Worm (Caenorhabditis elegans): ENCODE results near the gene B0393.7.

The B0393.7 gene

ce11 chrIII:4754001-4754561 lies 23.8 kb downstream of the B0393.7 start, which contains the start of the genes rps-0 and rbg-3:
rps-0 (minus strand) TSS chrIII:4754051.
rbg-3 (plus strand) TSS chrIII:4754424.
- TF ChIP-seq mml-1 (tag; optimal IDR thresholded peaks at IDR 0.05) (no peak), tbx-2 (tag; optimal IDR thresholded peaks at IDR 0.05) (peak; percentile 66), fos-1 (tag; optimal IDR thresholded peaks at IDR 0.05) (no peak), lin-39 (tag; optimal IDR thresholded peaks at IDR 0.05) (peak; percentile 93), hmg-11 (tag; optimal IDR thresholded peaks at IDR 0.05) (peak; percentile 75), snpc-4 (tag; optimal IDR thresholded peaks at IDR 0.05) (peak; percentile 84), daf-12 (tag; optimal IDR thresholded peaks at IDR 0.05) (no peak), nhr-12 (tag; optimal IDR thresholded peaks at IDR 0.05) (no peak), nhr-23 (tag; optimal IDR thresholded peaks at IDR 0.05) (peak; percentile 96), pha-4 (tag; optimal IDR thresholded peaks at IDR 0.05) (peak; percentile 97), nhr-43 (tag; optimal IDR thresholded peaks at IDR 0.05; ENCODE audit: poor library complexity, severe bottlenecking) (peak; percentile 82), lin-15B (tag; optimal IDR thresholded peaks at IDR 0.05) (peak; percentile 97), egl-5 (tag; optimal IDR thresholded peaks at IDR 0.05) (peak; percentile 85), unc-62 (GFP tag; optimal IDR thresholded peaks at IDR 0.05) (peak; percentile 53), ZK546.5 (tag; optimal IDR thresholded peaks at IDR 0.05) (peak; percentile 29), R02D3.7 (tag; optimal IDR thresholded peaks at IDR 0.05) (peak; percentile 99), nfya-1 (tag; optimal IDR thresholded peaks at IDR 0.05; ENCODE audit: insufficient read depth) (peak; percentile 96), ceh-16 (tag; optimal IDR thresholded peaks at IDR 0.05) (no peak), nhr-25 (tag; optimal IDR thresholded peaks at IDR 0.05) (peak; percentile 92), eor-1 (tag; optimal IDR thresholded peaks at IDR 0.05) (no peak), nhr-28 (tag; optimal IDR thresholded peaks at IDR 0.05) (no peak), nhr-11 (tag; optimal IDR thresholded peaks at IDR 0.05) (peak; percentile 64), mdl-1 (tag; optimal IDR thresholded peaks at IDR 0.05) (no peak), sea-2 (GFP tag; optimal IDR thresholded peaks at IDR 0.05) (no peak), elt-1 (tag; optimal IDR thresholded peaks at IDR 0.05) (peak; percentile 27), ceh-28 (tag; optimal IDR thresholded peaks at IDR 0.05) (peak; percentile 81), zag-1 (tag; optimal IDR thresholded peaks at IDR 0.05) (peak; percentile 13), pqm-1 (tag; optimal IDR thresholded peaks at IDR 0.05) (peak; percentile 69), elt-2 (tag; optimal IDR thresholded peaks at IDR 0.05) (peak; percentile 63), lsy-12 (tag; optimal IDR thresholded peaks at IDR 0.05) (peak; percentile 86), ztf-4 (tag; optimal IDR thresholded peaks at IDR 0.05) (no peak), nhr-67 (tag; optimal IDR thresholded peaks at IDR 0.05) (no peak), aly-2 (tag; optimal IDR thresholded peaks at IDR 0.05) (no peak), unc-39 (tag; optimal IDR thresholded peaks at IDR 0.05) (no peak), ceh-9 (tag; optimal IDR thresholded peaks at IDR 0.05) (no peak), skn-1 (tag; optimal IDR thresholded peaks at IDR 0.05) (peak; percentile 62), jun-1 (tag; optimal IDR thresholded peaks at IDR 0.05) (peak; percentile 86), fkh-2 (tag; optimal IDR thresholded peaks at IDR 0.05) (no peak), ama-1 (optimal IDR thresholded peaks at IDR 0.05) (peak; percentile 41), egl-27 (tag; optimal IDR thresholded peaks at IDR 0.05) (peak; percentile 51), fkh-10 (GFP tag; optimal IDR thresholded peaks at IDR 0.05) (peak; percentile 38), elt-3 (tag; optimal IDR thresholded peaks at IDR 0.05) (peak in 1 of 3 experiments; percentile 23), nhr-76 (tag; optimal IDR thresholded peaks at IDR 0.05) (no peak), ztf-11 (tag; optimal IDR thresholded peaks at IDR 0.05) (no peak), nhr-77 (tag; optimal IDR thresholded peaks at IDR 0.05) (peak; percentile 46), nhr-237 (tag; optimal IDR thresholded peaks at IDR 0.05) (no peak), ceh-82 (tag; optimal IDR thresholded peaks at IDR 0.05) (no peak)
